Worm (Caenorhabditis elegans) whole organism, midembryonic: ENCODE results near the gene tub-1.

Source experiments
- T22C8.4 ChIP-seq: fragments of 200-800 bp; sonication (Bioruptor generic); IDR thresholded peaks from 2 replicates; pipeline ENCODE4 v1.3.6; 2022; ENCODE audit warnings: missing genetic modification characterization, missing compliant biosample characterization
- cog-1 ChIP-seq: sonication (generic microtip); optimal IDR thresholded peaks from 2 replicates; lab custom pipeline; 2016; ENCODE audit warnings: missing genetic modification characterization, missing compliant biosample characterization
- flt-1 ChIP-seq: fragments of 200-800 bp; sonication (Bioruptor generic); IDR thresholded peaks from 2 replicates; pipeline ENCODE4 v1.3.6; 2022; ENCODE audit warnings: missing genetic modification characterization, missing compliant biosample characterization
- klf-2 ChIP-seq: fragments of 200-800 bp; sonication (Bioruptor generic); conservative IDR thresholded peaks from 2 replicates; pipeline ENCODE4 v1.3.6; 2022; ENCODE audit warnings: missing genetic modification reagents, missing genetic modification characterization, missing compliant biosample characterization
- med-1 ChIP-seq: sonication (generic microtip); optimal IDR thresholded peaks from 2 replicates; lab custom pipeline; 2017; ENCODE audit warnings: missing genetic modification characterization, mild to moderate bottlenecking, missing compliant biosample characterization, antibody characterized with exemption, missing genetic modification reagents; ENCODE audit not compliant: insufficient read depth
- ref-1 ChIP-seq: fragments of 200-800 bp; sonication (Bioruptor generic); conservative IDR thresholded peaks from 2 replicates; pipeline ENCODE4 v1.3.6; 2022; ENCODE audit warnings: missing genetic modification reagents, missing genetic modification characterization, missing compliant biosample characterization
- tab-1 ChIP-seq: fragments of 200-800 bp; sonication (Bioruptor generic); IDR thresholded peaks from 2 replicates; pipeline ENCODE4 v1.3.6; 2022; ENCODE audit warnings: missing genetic modification characterization, missing compliant biosample characterization
- ztf-23 ChIP-seq: fragments of 200-800 bp; sonication (Bioruptor generic); IDR thresholded peaks from 2 replicates; pipeline ENCODE4 v1.3.6; 2022; ENCODE audit warnings: missing genetic modification reagents, missing genetic modification characterization, missing compliant biosample characterization
- ztf-29 ChIP-seq: fragments of 200-800 bp; sonication (Bioruptor generic); IDR thresholded peaks from 2 replicates; pipeline ENCODE4 v1.3.6; 2022; ENCODE audit warnings: missing genetic modification reagents, missing genetic modification characterization, missing compliant biosample characterization

Gene tub-1

ce11 chrII:8181437-8181836, 24.7 kb upstream of the tub-1 start, which contains the start of gene dylt-3:
TSS of gene dylt-3 (plus strand) at chrII:8181737.
- TF ChIP-seq med-1 (GFP tag; lab: Kevin White, UChicago) (no peak), ztf-29 (GFP tag; lab: Robert Waterston, UW) (no peak), flt-1 (GFP tag; lab: Robert Waterston, UW) (no peak), T22C8.4 (GFP tag; lab: Robert Waterston, UW) (no peak), ref-1 (no peak), klf-2 (GFP tag; lab: Robert Waterston, UW) (no peak), ztf-23 (GFP tag; lab: Robert Waterston, UW) (no peak), cog-1 (tag; lab: Kevin White, UChicago) (no peak), tab-1 (GFP tag; lab: Robert Waterston, UW) (no peak)

- TF ChIP-seq tab-1 (GFP tag; lab: Robert Waterston, UW): no peak
- TF ChIP-seq cog-1 (tag; lab: Kevin White, UChicago): no peak
Measured at ce11 chrII:8180281-8180680, 23.5 kb upstream of the tub-1 start, which contains the start of gene T05C12.4. TSS of gene T05C12.4 (minus strand) at chrII:8180381.

ce11 chrII:8178614-8179013, 21.9 kb upstream of the tub-1 start:
- no peak for TF ChIP-seq ztf-29 (GFP tag; lab: Robert Waterston, UW)
- no peak for TF ChIP-seq med-1 (GFP tag; lab: Kevin White, UChicago)
- TF ChIP-seq ref-1: no peak
- no peak for TF ChIP-seq T22C8.4 (GFP tag; lab: Robert Waterston, UW)
- TF ChIP-seq cog-1 (tag; lab: Kevin White, UChicago): no peak

- TF ChIP-seq flt-1 (GFP tag; lab: Robert Waterston, UW) (no peak), T22C8.4 (GFP tag; lab: Robert Waterston, UW) (no peak), cog-1 (tag; lab: Kevin White, UChicago) (no peak), med-1 (GFP tag; lab: Kevin White, UChicago) (no peak), ztf-29 (GFP tag; lab: Robert Waterston, UW) (no peak), tab-1 (GFP tag; lab: Robert Waterston, UW) (no peak), klf-2 (GFP tag; lab: Robert Waterston, UW) (no peak), ztf-23 (GFP tag; lab: Robert Waterston, UW) (no peak), ref-1 (no peak)
Measured at ce11 chrII:8177095-8177494, 20.4 kb upstream of the tub-1 start, which contains the start of gene acr-14. TSS of gene acr-14 (minus strand) at chrII:8177195.

- TF ChIP-seq T22C8.4 (GFP tag; lab: Robert Waterston, UW): no peak
- no peak for TF ChIP-seq flt-1 (GFP tag; lab: Robert Waterston, UW)
- TF ChIP-seq ztf-23 (GFP tag; lab: Robert Waterston, UW): no peak
- TF ChIP-seq ztf-29 (GFP tag; lab: Robert Waterston, UW): no peak
- TF ChIP-seq klf-2 (GFP tag; lab: Robert Waterston, UW): no peak
- TF ChIP-seq cog-1 (tag; lab: Kevin White, UChicago): no peak
Measured at ce11 chrII:8174148-8174547, 17.4 kb upstream of the tub-1 start.

- TF ChIP-seq med-1 (GFP tag; lab: Kevin White, UChicago) (no peak), ref-1 (no peak), flt-1 (GFP tag; lab: Robert Waterston, UW) (no peak), ztf-23 (GFP tag; lab: Robert Waterston, UW) (no peak), tab-1 (GFP tag; lab: Robert Waterston, UW) (no peak)
Measured at ce11 chrII:8173449-8173848, 16.7 kb upstream of the tub-1 start, which contains the start of the genes decr-1.3 and T05C12.1. TSS of gene decr-1.3 (minus strand) at chrII:8173549. TSS of gene T05C12.1 (plus strand) at chrII:8173680.

- TF ChIP-seq T22C8.4 (GFP tag; lab: Robert Waterston, UW) (no peak), flt-1 (GFP tag; lab: Robert Waterston, UW) (no peak), tab-1 (GFP tag; lab: Robert Waterston, UW) (no peak), ztf-23 (GFP tag; lab: Robert Waterston, UW) (no peak), cog-1 (tag; lab: Kevin White, UChicago) (no peak), klf-2 (GFP tag; lab: Robert Waterston, UW) (no peak), med-1 (GFP tag; lab: Kevin White, UChicago) (no peak), ref-1 (no peak), ztf-29 (GFP tag; lab: Robert Waterston, UW) (no peak)
Measured at ce11 chrII:8170374-8170773, 13.6 kb upstream of the tub-1 start, which contains the start of gene T05C12.11. TSS of gene T05C12.11 (minus strand) at chrII:8170474.

- TF ChIP-seq med-1 (GFP tag; lab: Kevin White, UChicago) (no peak), ztf-23 (GFP tag; lab: Robert Waterston, UW) (no peak), flt-1 (GFP tag; lab: Robert Waterston, UW) (no peak), T22C8.4 (GFP tag; lab: Robert Waterston, UW) (no peak), klf-2 (GFP tag; lab: Robert Waterston, UW) (no peak), ref-1 (no peak), ztf-29 (GFP tag; lab: Robert Waterston, UW) (no peak), cog-1 (tag; lab: Kevin White, UChicago) (no peak), tab-1 (GFP tag; lab: Robert Waterston, UW) (no peak)
Measured at ce11 chrII:8169283-8169682, 12.5 kb upstream of the tub-1 start, which contains the start of gene T05C12.15. TSS of gene T05C12.15 (plus strand) at chrII:8169583.

- no peak for TF ChIP-seq tab-1 (GFP tag; lab: Robert Waterston, UW)
- no peak for TF ChIP-seq ref-1
- no peak for TF ChIP-seq med-1 (GFP tag; lab: Kevin White, UChicago)
- no peak for TF ChIP-seq T22C8.4 (GFP tag; lab: Robert Waterston, UW)
- TF ChIP-seq ztf-23 (GFP tag; lab: Robert Waterston, UW): no peak
- no peak for TF ChIP-seq ztf-29 (GFP tag; lab: Robert Waterston, UW)
- no peak for TF ChIP-seq cog-1 (tag; lab: Kevin White, UChicago)
- no peak for TF ChIP-seq klf-2 (GFP tag; lab: Robert Waterston, UW)
- TF ChIP-seq flt-1 (GFP tag; lab: Robert Waterston, UW): no peak
Measured at ce11 chrII:8162120-8162648, 5.4 kb upstream of the tub-1 start, which contains the start of the genes emb-27 and rrf-3. TSS of gene emb-27 (minus strand) at chrII:8162170. TSS of gene rrf-3 (plus strand) at chrII:8162465.
